Fruit fly (Drosophila melanogaster) whole organism, wandering third instar larva: Measurements from ENCODE around the gene CG34408.

Experiments
- Myc ChIP-seq: fragments of >200 bp; optimal IDR thresholded peaks from 2 replicates; lab custom pipeline; 2017
- dl ChIP-seq, 2 experiments: fragments of 175-275, 200-275 bp in 1 of 2; fragments of 200-275 bp in 1 of 2; sonication (Bioruptor generic); optimal IDR thresholded peaks; lab custom pipeline; 2018; ENCODE audit warnings: mild to moderate bottlenecking in 2 of 2, missing biosample characterization in 2 of 2, missing genetic modification characterization in 2 of 2, moderate library complexity in 2 of 2; ENCODE audit not compliant: partially characterized antibody in 2 of 2, insufficient read depth in 1 of 2

DNA sequence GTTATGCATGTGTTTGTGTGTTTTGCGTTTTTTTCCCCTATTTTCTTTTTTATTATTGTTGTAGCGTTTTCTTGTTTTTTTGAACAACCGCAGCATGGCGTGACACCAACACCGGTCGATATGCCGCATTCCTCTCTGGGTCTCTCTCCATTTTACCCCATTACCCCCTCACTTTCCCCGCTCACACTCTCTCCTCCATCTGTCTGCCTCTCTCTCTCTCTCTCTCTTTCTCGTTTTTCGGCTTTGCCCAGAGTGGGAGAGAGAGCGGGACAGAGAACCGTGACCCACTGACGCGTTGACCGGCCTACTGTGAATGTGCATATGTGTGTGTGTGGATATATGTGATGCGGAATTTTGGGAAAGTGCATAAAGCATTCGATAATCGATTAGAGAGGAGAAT lies 27.5 kb downstream of the CG34408 start:
- no peak for TF ChIP-seq Myc (lab: Kevin White, UChicago)
- no peak for TF ChIP-seq dl (GFP tag; optimal IDR thresholded peaks at IDR 0.05; lab: Kevin White, UChicago; ENCODE audit: insufficient read depth in 1 of 2, partially characterized antibody in 2 of 2)
